Worm (Caenorhabditis elegans) whole organism, young adult: Measurements from ENCODE around the gene D1046.16.

Experiments used
- B0019.2 ChIP-seq: fragments of 200-800 bp; sonication (Bioruptor generic); conservative IDR thresholded peaks from 2 replicates; pipeline ENCODE4 v1.3.6; 2022; ENCODE audit warnings: missing genetic modification reagents, missing genetic modification characterization, missing compliant biosample characterization
- C06A6.2 ChIP-seq: fragments of 200-800 bp; sonication (Bioruptor generic); conservative IDR thresholded peaks from 2 replicates; pipeline ENCODE4 v1.3.6; 2022; ENCODE audit warnings: missing genetic modification characterization, missing compliant biosample characterization
- C17E4.6 ChIP-seq: fragments of 200-800 bp; sonication (Bioruptor generic); IDR thresholded peaks from 2 replicates; pipeline ENCODE4 v1.3.6; 2022; ENCODE audit warnings: missing genetic modification reagents, missing genetic modification characterization, missing compliant biosample characterization
- F23B12.7 ChIP-seq: sonication (generic microtip); optimal IDR thresholded peaks from 2 replicates; lab custom pipeline; 2017; ENCODE audit warnings: missing genetic modification characterization, mild to moderate bottlenecking, missing compliant biosample characterization, antibody characterized with exemption, moderate library complexity; ENCODE audit not compliant: insufficient read depth
- F52B5.7 ChIP-seq: sonication (generic microtip); optimal IDR thresholded peaks from 2 replicates; lab custom pipeline; 2016; ENCODE audit warnings: mild to moderate bottlenecking, missing genetic modification characterization, missing compliant biosample characterization
- F57A8.1 ChIP-seq: fragments of 200-800 bp; sonication (Bioruptor generic); optimal IDR thresholded peaks from 2 replicates; lab custom pipeline; 2018; ENCODE audit warnings: mild to moderate bottlenecking, missing genetic modification characterization, moderate library complexity, missing compliant biosample characterization
- Y56A3A.18 ChIP-seq: fragments of 200-800 bp; sonication (Bioruptor generic); IDR thresholded peaks from 2 replicates; pipeline ENCODE4 v1.3.6; 2022; ENCODE audit warnings: missing genetic modification reagents, missing genetic modification characterization, missing compliant biosample characterization
- Y79H2A.3 ChIP-seq: fragments of 200-800 bp; sonication (Bioruptor generic); conservative IDR thresholded peaks from 2 replicates; pipeline ENCODE4 v1.3.6; 2022; ENCODE audit warnings: missing genetic modification reagents, missing genetic modification characterization, missing compliant biosample characterization
- athp-1 ChIP-seq: sonication (generic microtip); optimal IDR thresholded peaks from 2 replicates; lab custom pipeline; 2017; ENCODE audit warnings: mild to moderate bottlenecking, missing genetic modification characterization, missing compliant biosample characterization
- attf-6 ChIP-seq: fragments of 200-800 bp; sonication (Bioruptor generic); IDR thresholded peaks from 2 replicates; pipeline ENCODE4 v1.3.6; 2022; ENCODE audit warnings: missing genetic modification reagents, missing genetic modification characterization, missing compliant biosample characterization
- ccch-3 ChIP-seq: fragments of 200-800 bp; sonication (Bioruptor generic); optimal IDR thresholded peaks from 2 replicates; lab custom pipeline; 2018; ENCODE audit warnings: mild to moderate bottlenecking, missing genetic modification characterization, missing compliant biosample characterization
- ceh-40 ChIP-seq: fragments of 200-800 bp; sonication (Bioruptor generic); IDR thresholded peaks from 2 replicates; pipeline ENCODE4 v1.3.6; 2022; ENCODE audit warnings: missing genetic modification characterization, missing compliant biosample characterization
- efl-1 ChIP-seq: fragments of 150-350 bp; optimal IDR thresholded peaks from 2 replicates; lab custom pipeline; 2014; ENCODE audit warnings: missing biosample characterization, missing genetic modification reagents, missing genetic modification characterization
- ekl-4 ChIP-seq: fragments of 200-800 bp; sonication (Bioruptor generic); IDR thresholded peaks from 2 replicates; pipeline ENCODE4 v1.3.6; 2022; ENCODE audit warnings: missing genetic modification reagents, missing genetic modification characterization, missing compliant biosample characterization
- ets-4 ChIP-seq: fragments of 200-800 bp; sonication (Bioruptor generic); optimal IDR thresholded peaks from 2 replicates; lab custom pipeline; 2018; ENCODE audit warnings: mild to moderate bottlenecking, missing genetic modification characterization, missing compliant biosample characterization
- fkh-3 ChIP-seq: sonication (generic microtip); optimal IDR thresholded peaks from 2 replicates; lab custom pipeline; 2016; ENCODE audit warnings: mild to moderate bottlenecking, missing genetic modification characterization, missing compliant biosample characterization
- hlh-26 ChIP-seq: fragments of 200-800 bp; sonication (Bioruptor generic); conservative IDR thresholded peaks from 2 replicates; pipeline ENCODE4 v1.3.6; 2022; ENCODE audit warnings: missing genetic modification reagents, missing genetic modification characterization, missing compliant biosample characterization
- lin-26 ChIP-seq: fragments of 200-800 bp; sonication (Bioruptor generic); IDR thresholded peaks from 2 replicates; pipeline ENCODE4 v1.3.6; 2022; ENCODE audit warnings: missing genetic modification reagents, missing genetic modification characterization, missing compliant biosample characterization
- lsy-27 ChIP-seq: sonication (generic microtip); optimal IDR thresholded peaks from 2 replicates; lab custom pipeline; 2017; ENCODE audit warnings: missing genetic modification characterization, mild to moderate bottlenecking, missing compliant biosample characterization, antibody characterized with exemption, missing genotype, borderline replicate concordance; ENCODE audit not compliant: insufficient read depth
- madf-3 ChIP-seq: fragments of 200-800 bp; sonication (Bioruptor generic); IDR thresholded peaks from 2 replicates; pipeline ENCODE4 v1.3.6; 2022; ENCODE audit warnings: missing genetic modification reagents, missing genetic modification characterization, missing compliant biosample characterization
- madf-6 ChIP-seq: fragments of 200-800 bp; sonication (Bioruptor generic); IDR thresholded peaks from 2 replicates; pipeline ENCODE4 v1.3.6; 2022; ENCODE audit warnings: missing genetic modification reagents, missing genetic modification characterization, missing compliant biosample characterization
- mxl-1 ChIP-seq: sonication (generic microtip); optimal IDR thresholded peaks from 2 replicates; lab custom pipeline; 2016; ENCODE audit warnings: missing genetic modification characterization, missing compliant biosample characterization
- nfya-2 ChIP-seq: fragments of 200-800 bp; sonication (Bioruptor generic); IDR thresholded peaks from 2 replicates; pipeline ENCODE4 v1.3.6; 2022; ENCODE audit warnings: missing genetic modification reagents, missing genetic modification characterization, missing compliant biosample characterization
- nhr-120 ChIP-seq: fragments of 200-800 bp; sonication (Bioruptor generic); IDR thresholded peaks from 2 replicates; pipeline ENCODE4 v1.3.6; 2022; ENCODE audit warnings: missing genetic modification characterization, missing compliant biosample characterization
- nhr-179 ChIP-seq: sonication (generic microtip); optimal IDR thresholded peaks from 2 replicates; lab custom pipeline; 2016; ENCODE audit warnings: mild to moderate bottlenecking, missing genetic modification characterization, missing compliant biosample characterization
- pbrm-1 ChIP-seq: fragments of 200-800 bp; sonication (Bioruptor generic); IDR thresholded peaks from 2 replicates; pipeline ENCODE4 v1.3.6; 2022; ENCODE audit warnings: missing genetic modification reagents, missing genetic modification characterization, missing compliant biosample characterization
- rcor-1 ChIP-seq: fragments of 200-800 bp; sonication (Bioruptor generic); IDR thresholded peaks from 2 replicates; pipeline ENCODE4 v1.3.6; 2022; ENCODE audit warnings: missing genetic modification reagents, missing genetic modification characterization, missing compliant biosample characterization
- repo-1 ChIP-seq: sonication (generic microtip); optimal IDR thresholded peaks from 2 replicates; lab custom pipeline; 2017; ENCODE audit warnings: mild to moderate bottlenecking, missing genetic modification characterization, missing compliant biosample characterization
- sea-2 ChIP-seq: fragments of 200-800 bp; sonication (Bioruptor generic); IDR thresholded peaks from 2 replicates; pipeline ENCODE4 v1.3.6; 2022; ENCODE audit warnings: missing genetic modification characterization, missing compliant biosample characterization
- snpc-1.1 ChIP-seq: sonication (generic microtip); optimal IDR thresholded peaks from 2 replicates; lab custom pipeline; 2017; ENCODE audit warnings: missing genetic modification characterization, mild to moderate bottlenecking, missing compliant biosample characterization, antibody characterized with exemption, moderate library complexity, missing genotype, missing genetic modification reagents; ENCODE audit not compliant: insufficient read depth
- snpc-3.4 ChIP-seq: sonication (generic microtip); optimal IDR thresholded peaks from 2 replicates; lab custom pipeline; 2017; ENCODE audit warnings: missing genetic modification characterization, mild to moderate bottlenecking, missing compliant biosample characterization, antibody characterized with exemption, moderate library complexity, missing genotype, missing genetic modification reagents
- somi-1 ChIP-seq: fragments of 200-800 bp; sonication (Bioruptor generic); optimal IDR thresholded peaks from 2 replicates; lab custom pipeline; 2018; ENCODE audit warnings: mild to moderate bottlenecking, missing genetic modification characterization, missing compliant biosample characterization
- sptf-2 ChIP-seq: fragments of 200-800 bp; sonication (Bioruptor generic); optimal IDR thresholded peaks from 2 replicates; lab custom pipeline; 2018; ENCODE audit warnings: mild to moderate bottlenecking, missing genetic modification characterization, missing compliant biosample characterization
- tbp1 ChIP-seq: fragments of 200-800 bp; sonication (Bioruptor generic); optimal IDR thresholded peaks from 2 replicates; lab custom pipeline; 2018; ENCODE audit warnings: mild to moderate bottlenecking, missing genetic modification characterization, missing compliant biosample characterization
- tbx-9 ChIP-seq: sonication (generic microtip); optimal IDR thresholded peaks from 2 replicates; lab custom pipeline; 2016; ENCODE audit warnings: borderline replicate concordance, missing genetic modification characterization, inconsistent platforms, missing compliant biosample characterization
- tlf-1 ChIP-seq: fragments of 200-800 bp; sonication (Bioruptor generic); optimal IDR thresholded peaks from 2 replicates; lab custom pipeline; 2018; ENCODE audit warnings: mild to moderate bottlenecking, missing genetic modification characterization, missing compliant biosample characterization
- unc-62 ChIP-seq: fragments of 150-350 bp; optimal IDR thresholded peaks from 2 replicates; lab custom pipeline; 2014; ENCODE audit warnings: missing biosample characterization, missing genetic modification reagents, missing genetic modification characterization
- ztf-18 ChIP-seq: sonication (generic microtip); optimal IDR thresholded peaks from 2 replicates; lab custom pipeline; 2016; ENCODE audit warnings: missing genotype, mild to moderate bottlenecking, missing genetic modification characterization, missing compliant biosample characterization
- ztf-28 ChIP-seq: fragments of 200-800 bp; sonication (Bioruptor generic); IDR thresholded peaks from 2 replicates; pipeline ENCODE4 v1.3.6; 2022; ENCODE audit warnings: missing genetic modification reagents, missing genetic modification characterization, missing compliant biosample characterization

Gene D1046.16

ce11 chrIV:8921956-8922355, at the start of gene D1046.16 (continued):
- TF ChIP-seq nfya-2 (GFP tag; lab: Robert Waterston, UW) = no peak
- no peak for TF ChIP-seq tlf-1 (GFP tag; lab: Kevin White, UChicago)
- TF ChIP-seq ccch-3 = no peak
- TF ChIP-seq madf-6 (GFP tag; lab: Robert Waterston, UW) = no peak
- no peak for TF ChIP-seq sea-2 (GFP tag; lab: Robert Waterston, UW)
- no peak for TF ChIP-seq madf-3 (GFP tag; lab: Robert Waterston, UW)
- TF ChIP-seq ets-4 (GFP tag; lab: Kevin White, UChicago) = no peak
- no peak for TF ChIP-seq lsy-27 (tag; lab: Kevin White, UChicago)
- TF ChIP-seq Y56A3A.18 (GFP tag; lab: Robert Waterston, UW) = no peak
- TF ChIP-seq C06A6.2 (GFP tag; lab: Robert Waterston, UW) = no peak
- TF ChIP-seq nhr-120 (GFP tag; lab: Robert Waterston, UW) = no peak

DNA sequence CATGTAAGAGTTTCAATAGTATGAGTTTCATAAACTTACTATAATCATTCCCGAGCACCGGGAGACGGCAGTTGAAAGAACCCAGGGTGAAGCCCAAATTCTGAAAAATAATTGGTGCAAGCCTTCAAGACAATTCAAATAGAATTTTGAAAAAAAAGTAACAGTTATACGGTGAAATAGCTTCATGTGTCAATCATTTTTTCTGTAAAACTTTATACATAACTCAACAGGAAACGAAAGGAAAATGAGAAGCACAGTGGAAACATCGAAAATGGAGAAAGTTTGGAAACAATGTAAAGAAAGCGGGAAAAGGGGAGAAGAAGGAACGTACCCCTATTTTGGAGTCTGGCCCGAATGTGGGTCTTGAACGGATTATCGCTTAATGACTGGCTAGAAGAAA, 49.0 kb upstream of the D1046.16 start, which contains the start of gene C09G9.3:
Gene C09G9.3, minus strand, starts transcription at position 101 of the 400 bp plus-strand sequence.
- TF ChIP-seq nhr-179 (no peak), mxl-1 (tag; lab: Kevin White, UChicago) (no peak), pbrm-1 (no peak), F57A8.1 (GFP tag; lab: Kevin White, UChicago) (no peak), rcor-1 (GFP tag; lab: Robert Waterston, UW) (no peak), lin-26 (GFP tag; lab: Robert Waterston, UW) (no peak), ets-4 (GFP tag; lab: Kevin White, UChicago) (no peak), repo-1 (no peak), F23B12.7 (tag; lab: Kevin White, UChicago) (no peak), ztf-28 (GFP tag; lab: Robert Waterston, UW) (no peak), ekl-4 (GFP tag; lab: Robert Waterston, UW) (no peak), F52B5.7 (tag; lab: Kevin White, UChicago) (no peak), somi-1 (no peak), snpc-3.4 (tag; lab: Kevin White, UChicago) (no peak), ztf-18 (tag; lab: Kevin White, UChicago) (no peak)

ce11 chrIV:8873847-8874246, 48.1 kb upstream of the D1046.16 start, which contains the start of gene hdl-2:
TSS of gene hdl-2 (plus strand) at chrIV:8874147.
- TF ChIP-seq hlh-26 (GFP tag; lab: Robert Waterston, UW) = no peak
- no peak for TF ChIP-seq nhr-179
- no peak for TF ChIP-seq sptf-2 (GFP tag; lab: Kevin White, UChicago)
- no peak for TF ChIP-seq unc-62 (GFP tag; lab: Kevin White, UChicago)
- TF ChIP-seq nfya-2 (GFP tag; lab: Robert Waterston, UW) = no peak
- TF ChIP-seq lsy-27 (tag; lab: Kevin White, UChicago) = no peak
- no peak for TF ChIP-seq nhr-120 (GFP tag; lab: Robert Waterston, UW)
- no peak for TF ChIP-seq madf-3 (GFP tag; lab: Robert Waterston, UW)
- TF ChIP-seq ceh-40 (GFP tag; lab: Robert Waterston, UW) = no peak

ce11 chrIV:8879810-8880209, 42.1 kb upstream of the D1046.16 start, which contains the start of gene npax-4:
TSS of gene npax-4 (minus strand) at chrIV:8879910.
- TF ChIP-seq efl-1 (GFP tag; lab: Kevin White, UChicago) = no peak
- no peak for TF ChIP-seq B0019.2 (GFP tag; lab: Robert Waterston, UW)
- TF ChIP-seq fkh-3 (tag; lab: Kevin White, UChicago) = no peak
- TF ChIP-seq ccch-3 = no peak
- TF ChIP-seq tbp1 = no peak
- TF ChIP-seq C17E4.6 (GFP tag; lab: Robert Waterston, UW) = no peak
- no peak for TF ChIP-seq athp-1 (tag; lab: Kevin White, UChicago)
- no peak for TF ChIP-seq pbrm-1
- no peak for TF ChIP-seq attf-6 (GFP tag; lab: Robert Waterston, UW)
- TF ChIP-seq sea-2 (GFP tag; lab: Robert Waterston, UW) = no peak
- TF ChIP-seq Y79H2A.3 (GFP tag; lab: Robert Waterston, UW) = no peak
- TF ChIP-seq tbx-9 (tag; lab: Kevin White, UChicago) = no peak
- TF ChIP-seq snpc-1.1 = no peak
